Fruit fly (Drosophila melanogaster): ENCODE measurements around the gene Gr61a.

- TF ChIP-seq CTCF (optimal IDR thresholded peaks at IDR 0.05) (no peak), CG8478 (optimal IDR thresholded peaks at IDR 0.05) (no peak)
These were observed 31.1 kb upstream of the Gr61a start for dm6 chr3L:810038-810644.

All from S2 (cell line).